Fruit fly (Drosophila melanogaster) Kc167 (cell line): ENCODE results near the gene Idh3b.

Experiments used
- insv ChIP-seq: fragments of >200 bp; optimal IDR thresholded peaks from 3 replicates; lab custom pipeline; 2018; ENCODE audit warnings: missing external identifiers
- psq ChIP-seq: fragments of >200 bp; optimal IDR thresholded peaks from 2 replicates; lab custom pipeline; 2017; ENCODE audit warnings: missing external identifiers
- ttk ChIP-seq: sonication (Bioruptor generic); optimal IDR thresholded peaks from 2 replicates; lab custom pipeline; 2017; ENCODE audit warnings: missing external identifiers

- TF ChIP-seq insv (lab: Kevin White, UChicago) (no peak), psq (no peak), ttk (lab: Kevin White, UChicago) (no peak)
Measured at dm6 chr3R:22049134-22049796, 30.1 kb upstream of the Idh3b start.
